Fruit fly (Drosophila melanogaster): ENCODE results near the gene BBS5.

The BBS5 gene

DNA sequence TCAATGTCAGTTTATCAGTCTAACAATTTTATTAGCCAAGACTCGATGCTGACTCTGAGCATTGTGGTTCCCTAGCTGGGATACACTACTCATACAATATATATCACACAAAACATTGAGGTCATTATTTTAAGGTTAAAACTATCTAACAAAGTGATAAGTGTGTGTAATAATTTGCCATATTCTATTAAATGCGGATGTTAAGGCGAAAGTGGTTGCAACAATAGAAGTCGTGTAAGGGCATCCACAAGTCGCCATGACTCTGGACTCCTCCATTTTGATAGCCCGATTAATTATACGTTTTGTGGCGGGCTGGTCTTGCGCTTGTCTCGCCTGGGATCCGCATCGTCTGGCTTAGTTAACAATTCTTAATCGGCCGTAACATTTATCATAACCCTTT, 30.7 kb downstream of the BBS5 start (continued):
- no peak for TF ChIP-seq CG16813 (GFP tag; IDR thresholded peaks at IDR 0.05; ENCODE audit: partially characterized antibody)
- no peak for TF ChIP-seq ERR (GFP tag; optimal IDR thresholded peaks at IDR 0.05)
- no peak for TF ChIP-seq CG12391 (tag; optimal IDR thresholded peaks at IDR 0.05)
- TF ChIP-seq CG4854 (GFP tag; optimal IDR thresholded peaks at IDR 0.05), result no peak
- TF ChIP-seq CG31365 (tag; optimal IDR thresholded peaks at IDR 0.05), result no peak
- TF ChIP-seq CG6272 (GFP tag; IDR thresholded peaks at IDR 0.05), result 0 out of 2 replicates have a peak, but pooled peaks have one; percentile 26
- TF ChIP-seq CG4282 (GFP tag; optimal IDR thresholded peaks at IDR 0.05), result no peak
- TF ChIP-seq onecut (GFP tag; IDR thresholded peaks at IDR 0.05), result peak; percentile 36; the same call in 1 of the 2 replicates
- no peak for TF ChIP-seq CG10147 (GFP tag; optimal IDR thresholded peaks at IDR 0.05)
- peak; percentile 68 for TF ChIP-seq row (GFP tag; IDR thresholded peaks at IDR 0.05)
- TF ChIP-seq CG2199 (GFP tag; IDR thresholded peaks at IDR 0.05), result no peak
- TF ChIP-seq nom (GFP tag; optimal IDR thresholded peaks at IDR 0.05), result no peak
- peak; percentile 39 for TF ChIP-seq jing (GFP tag; optimal IDR thresholded peaks at IDR 0.05)
- no peak for TF ChIP-seq sc (optimal IDR thresholded peaks at IDR 0.05)
- peak; percentile 41 for TF ChIP-seq sc (GFP tag; optimal IDR thresholded peaks at IDR 0.05)
- TF ChIP-seq CG10274 (GFP tag; optimal IDR thresholded peaks at IDR 0.05), result peak; percentile 55
- no peak; the same call in 1 of the 2 replicates for TF ChIP-seq ranshi (GFP tag; IDR thresholded peaks at IDR 0.05)
- no peak for TF ChIP-seq CrebB (tag; optimal IDR thresholded peaks at IDR 0.05)
- peak; percentile 11 for TF ChIP-seq jumu (GFP tag; optimal IDR thresholded peaks at IDR 0.05)
- TF ChIP-seq Nf-YC (tag; optimal IDR thresholded peaks at IDR 0.05), result no peak
- no peak for TF ChIP-seq pho (GFP tag; optimal IDR thresholded peaks at IDR 0.05)
- TF ChIP-seq zfh2 (GFP tag; optimal IDR thresholded peaks at IDR 0.05), result no peak
- no peak for TF ChIP-seq CG3281 (GFP tag; optimal IDR thresholded peaks at IDR 0.05)
- no peak for TF ChIP-seq gcm2 (GFP tag; optimal IDR thresholded peaks at IDR 0.05)
- no peak for TF ChIP-seq sna (GFP tag; IDR thresholded peaks at IDR 0.05; ENCODE audit: partially characterized antibody)
- peak; percentile 60; the same call in 1 of the 2 replicates for TF ChIP-seq CG17328 (GFP tag; IDR thresholded peaks at IDR 0.05)
- TF ChIP-seq ato (GFP tag; IDR thresholded peaks at IDR 0.05; ENCODE audit: partially characterized antibody), result no peak
- TF ChIP-seq Awh (GFP tag; IDR thresholded peaks at IDR 0.05), result 0 out of 2 replicates have a peak, but pooled peaks have one; percentile 4
- no peak for TF ChIP-seq ac (GFP tag; optimal IDR thresholded peaks at IDR 0.05)
- peak; percentile 47 for TF ChIP-seq pum (GFP tag; optimal IDR thresholded peaks at IDR 0.05)
- TF ChIP-seq CG13287 (GFP tag; IDR thresholded peaks at IDR 0.05; ENCODE audit: partially characterized antibody), result no peak
- TF ChIP-seq Atf-2 (GFP tag; optimal IDR thresholded peaks at IDR 0.05), result peak; percentile 7
- peak; percentile 2 for TF ChIP-seq CG6654 (GFP tag; optimal IDR thresholded peaks at IDR 0.05)
- TF ChIP-seq jigr1 (GFP tag; IDR thresholded peaks at IDR 0.05), result no peak
- TF ChIP-seq CG1602 (GFP tag; optimal IDR thresholded peaks at IDR 0.05), result peak; percentile 24
- TF ChIP-seq B-H2 (GFP tag; optimal IDR thresholded peaks at IDR 0.05), result no peak
- TF ChIP-seq twi (tag; optimal IDR thresholded peaks at IDR 0.05), result no peak
- no peak for TF ChIP-seq CG11723 (GFP tag; optimal IDR thresholded peaks at IDR 0.05)
- peak; percentile 36 for TF ChIP-seq Hsf (GFP tag; optimal IDR thresholded peaks at IDR 0.05)
- TF ChIP-seq Nf-YA (GFP tag; IDR thresholded peaks at IDR 0.05), result no peak
- TF ChIP-seq Side (GFP tag; optimal IDR thresholded peaks at IDR 0.05), result no peak
- no peak for TF ChIP-seq tx (GFP tag; optimal IDR thresholded peaks at IDR 0.05)
- TF ChIP-seq CG12942 (GFP tag; optimal IDR thresholded peaks at IDR 0.05), result no peak
- no peak for TF ChIP-seq unc-4 (GFP tag; IDR thresholded peaks at IDR 0.05; ENCODE audit: partially characterized antibody)
- TF ChIP-seq CG11093 (GFP tag; IDR thresholded peaks at IDR 0.05), result peak; percentile 54; the same call in 1 of the 3 replicates
- TF ChIP-seq Opbp (GFP tag; IDR thresholded peaks at IDR 0.05; ENCODE audit: partially characterized antibody), result no peak
- no peak for TF ChIP-seq CG4617 (GFP tag; optimal IDR thresholded peaks at IDR 0.05; ENCODE audit: borderline replicate concordance)
- TF ChIP-seq amos (GFP tag; IDR thresholded peaks at IDR 0.05; ENCODE audit: partially characterized antibody), result no peak
- TF ChIP-seq CG17912 (GFP tag; optimal IDR thresholded peaks at IDR 0.05), result no peak
- TF ChIP-seq trem (tag; optimal IDR thresholded peaks at IDR 0.05), result peak; percentile 46
- no peak for TF ChIP-seq CG12071 (GFP tag; optimal IDR thresholded peaks at IDR 0.05)
